Worm (Caenorhabditis elegans): ENCODE results near the gene zipt-7.1.

zipt-7.1 gene

DNA sequence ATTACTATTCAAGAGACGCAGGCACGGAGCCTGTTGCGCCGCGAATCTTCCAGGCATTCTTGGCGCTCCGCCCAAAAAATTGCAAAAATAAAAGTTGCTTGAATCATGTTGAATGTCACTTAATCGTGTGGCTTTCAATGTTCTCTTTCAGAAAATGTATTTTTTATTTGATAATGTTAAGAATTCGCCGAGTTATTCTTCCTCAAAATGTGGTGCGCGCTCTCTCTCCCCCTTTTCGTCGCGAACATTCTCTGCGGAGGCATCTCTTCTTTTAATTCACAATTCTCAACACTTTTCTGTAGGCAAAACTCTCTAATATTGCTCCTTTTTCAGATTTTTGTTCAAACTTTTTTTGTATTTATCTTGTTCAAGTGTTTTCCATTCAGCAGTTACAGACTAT lies 9.6 kb downstream of the zipt-7.1 start (continued):
- peak; percentile 93 for TF ChIP-seq tbx-2 (tag; optimal IDR thresholded peaks at IDR 0.05)
- peak; percentile 86 for TF ChIP-seq nhr-77 (tag; optimal IDR thresholded peaks at IDR 0.05)
- peak; percentile 89 for TF ChIP-seq nhr-25 (tag; optimal IDR thresholded peaks at IDR 0.05)
- TF ChIP-seq nhr-12 (tag; optimal IDR thresholded peaks at IDR 0.05) = no peak
- peak; percentile 98 for TF ChIP-seq nhr-11 (tag; optimal IDR thresholded peaks at IDR 0.05)
- TF ChIP-seq snpc-4 (tag; optimal IDR thresholded peaks at IDR 0.05) = peak; percentile 78
- no peak for TF ChIP-seq nhr-28 (tag; optimal IDR thresholded peaks at IDR 0.05)
- TF ChIP-seq ztf-11 (tag; optimal IDR thresholded peaks at IDR 0.05) = no peak

- peak; percentile 10 for TF ChIP-seq ama-1 (optimal IDR thresholded peaks at IDR 0.05)
- TF ChIP-seq nhr-67 (tag; optimal IDR thresholded peaks at IDR 0.05) = no peak
These were observed 10.3 kb downstream of the zipt-7.1 start for ce11 chrIV:17277459-17278173.

- TF ChIP-seq hmg-11 (tag; optimal IDR thresholded peaks at IDR 0.05) (peak; percentile 19), nfya-1 (tag; optimal IDR thresholded peaks at IDR 0.05; ENCODE audit: insufficient read depth) (peak; percentile 52), ceh-82 (tag; optimal IDR thresholded peaks at IDR 0.05) (no peak), ama-1 (optimal IDR thresholded peaks at IDR 0.05) (peak; percentile 14)
These were observed 11.1 kb downstream of the zipt-7.1 start, which contains the start of gene clec-196 for ce11 chrIV:17276705-17277458. Gene clec-196 (plus strand): TSS chrIV:17276956.

- TF ChIP-seq elt-2 (tag; optimal IDR thresholded peaks at IDR 0.05) (no peak), eor-1 (tag; optimal IDR thresholded peaks at IDR 0.05) (no peak), fkh-10 (GFP tag; optimal IDR thresholded peaks at IDR 0.05) (no peak), ceh-82 (tag; optimal IDR thresholded peaks at IDR 0.05) (no peak)
These were observed 12.7 kb downstream of the zipt-7.1 start, which contains the start of gene lhfp-4 for ce11 chrIV:17275281-17275680. Gene lhfp-4 (plus strand): TSS chrIV:17275581.

- no peak for TF ChIP-seq nhr-43 (tag; optimal IDR thresholded peaks at IDR 0.05; ENCODE audit: poor library complexity, severe bottlenecking)
- TF ChIP-seq ztf-4 (tag; optimal IDR thresholded peaks at IDR 0.05) = no peak
- no peak for TF ChIP-seq nhr-67 (tag; optimal IDR thresholded peaks at IDR 0.05)
- no peak for TF ChIP-seq elt-1 (tag; optimal IDR thresholded peaks at IDR 0.05)
- TF ChIP-seq pha-4 (tag; optimal IDR thresholded peaks at IDR 0.05) = no peak
- no peak for TF ChIP-seq ztf-11 (tag; optimal IDR thresholded peaks at IDR 0.05)
- TF ChIP-seq daf-12 (tag; optimal IDR thresholded peaks at IDR 0.05) = no peak
- no peak for TF ChIP-seq egl-27 (tag; optimal IDR thresholded peaks at IDR 0.05)
- TF ChIP-seq ceh-82 (tag; optimal IDR thresholded peaks at IDR 0.05) = no peak
These were observed 14.3 kb downstream of the zipt-7.1 start, which contains the start of gene gln-5 for ce11 chrIV:17273602-17274110. Gene gln-5 (minus strand): TSS chrIV:17273652.

DNA sequence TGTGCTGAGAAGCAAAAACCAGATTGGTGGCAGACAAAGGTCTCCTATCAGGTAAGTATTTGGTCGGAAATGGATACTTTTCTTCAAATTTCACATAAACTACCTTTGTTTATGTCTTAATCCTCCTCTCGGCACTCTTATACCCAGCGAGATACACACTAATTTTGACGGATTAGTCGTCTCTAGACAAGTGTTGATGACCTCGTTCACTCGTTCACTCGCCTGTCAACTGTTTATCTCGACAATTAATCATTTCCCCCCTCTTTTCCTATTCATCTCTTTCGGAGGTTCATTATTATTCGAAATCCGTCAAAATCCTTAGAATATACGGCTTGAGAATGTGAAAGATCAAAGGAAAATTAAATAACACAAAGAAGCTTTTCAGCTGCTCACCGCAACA lies 18.2 kb downstream of the zipt-7.1 start:
- TF ChIP-seq nhr-25 (tag; optimal IDR thresholded peaks at IDR 0.05) (peak; percentile 25), daf-12 (tag; optimal IDR thresholded peaks at IDR 0.05) (no peak)

DNA sequence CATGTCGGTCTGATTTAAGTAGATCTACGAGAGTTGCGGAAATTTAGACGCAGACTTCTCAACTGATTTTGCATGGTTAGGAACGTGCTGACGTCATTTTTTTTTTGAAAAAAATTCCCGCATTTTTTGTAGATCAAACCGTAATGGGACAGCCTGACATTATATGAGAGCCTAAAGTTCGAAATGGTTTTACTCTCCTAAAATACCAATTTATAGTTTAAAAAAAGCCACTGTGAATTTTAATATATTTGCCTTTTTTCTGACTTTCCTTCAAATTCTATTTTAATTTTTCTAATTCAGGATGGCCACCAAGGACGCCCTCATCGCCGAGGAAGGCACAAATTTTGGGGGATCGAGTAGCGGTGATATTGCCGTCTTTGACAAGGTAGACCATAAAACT lies 18.9 kb downstream of the zipt-7.1 start, which contains the start of gene atgp-1:
Gene atgp-1 (plus strand): TSS at position 301 of the 400 bp plus-strand sequence.
- TF ChIP-seq lin-15B (tag; optimal IDR thresholded peaks at IDR 0.05) = no peak
- TF ChIP-seq ceh-9 (tag; optimal IDR thresholded peaks at IDR 0.05) = no peak
- TF ChIP-seq daf-12 (tag; optimal IDR thresholded peaks at IDR 0.05) = no peak
- TF ChIP-seq fkh-10 (GFP tag; optimal IDR thresholded peaks at IDR 0.05) = no peak
- no peak for TF ChIP-seq nhr-11 (tag; optimal IDR thresholded peaks at IDR 0.05)
- TF ChIP-seq eor-1 (tag; optimal IDR thresholded peaks at IDR 0.05) = no peak
- no peak for TF ChIP-seq ceh-82 (tag; optimal IDR thresholded peaks at IDR 0.05)
- no peak for TF ChIP-seq unc-62 (GFP tag; optimal IDR thresholded peaks at IDR 0.05)
- TF ChIP-seq nhr-67 (tag; optimal IDR thresholded peaks at IDR 0.05) = no peak
- TF ChIP-seq fos-1 (tag; optimal IDR thresholded peaks at IDR 0.05) = no peak
- TF ChIP-seq ama-1 (optimal IDR thresholded peaks at IDR 0.05) = no peak

All from whole organism, L3 larva.